Worm (Caenorhabditis elegans) whole organism, late embryonic: ENCODE results near the gene wrm-1.

Experiments used
- ahr-1 ChIP-seq: sonication (generic microtip); optimal IDR thresholded peaks from 2 replicates; lab custom pipeline; 2016; ENCODE audit warnings: missing genetic modification characterization, missing compliant biosample characterization
- ama-1 ChIP-seq: fragments of 150-350 bp; optimal IDR thresholded peaks from 2 replicates; lab custom pipeline; 2014
- ceh-9 ChIP-seq: sonication (generic microtip); optimal IDR thresholded peaks from 2 replicates; lab custom pipeline; 2016; ENCODE audit warnings: mild to moderate bottlenecking, missing genetic modification characterization, inconsistent platforms, missing compliant biosample characterization
- hlh-15 ChIP-seq: sonication (generic microtip); optimal IDR thresholded peaks from 2 replicates; lab custom pipeline; 2016; ENCODE audit warnings: missing genetic modification characterization, missing compliant biosample characterization
- nhr-11 ChIP-seq: fragments of 150-350 bp; optimal IDR thresholded peaks from 2 replicates; lab custom pipeline; 2014; ENCODE audit warnings: missing biosample characterization, missing genetic modification characterization
- unc-42 ChIP-seq: sonication (generic microtip); optimal IDR thresholded peaks from 2 replicates; lab custom pipeline; 2016; ENCODE audit warnings: missing genotype, missing genetic modification characterization, missing compliant biosample characterization
- unc-86 ChIP-seq: sonication (generic microtip); optimal IDR thresholded peaks from 2 replicates; lab custom pipeline; 2016; ENCODE audit warnings: missing genetic modification characterization, missing compliant biosample characterization

DNA sequence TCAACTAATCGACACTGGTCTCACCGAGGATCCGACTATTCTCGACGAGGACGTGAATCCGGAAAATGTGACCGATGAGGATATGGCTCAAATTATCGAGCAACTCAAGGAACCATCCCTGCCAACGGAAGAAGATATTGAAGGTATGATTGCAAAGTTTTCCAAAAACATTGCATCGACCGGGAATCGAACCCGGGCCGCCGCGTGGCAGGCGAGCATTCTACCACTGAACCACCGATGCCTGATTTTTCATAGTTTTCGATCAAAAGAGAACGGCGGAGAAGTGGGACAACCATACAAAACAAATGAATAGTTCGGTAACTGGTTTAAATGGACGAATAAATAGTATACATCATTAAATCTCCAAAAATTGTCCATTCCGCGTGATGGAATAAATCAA lies 39.2 kb downstream of the wrm-1 start:
- TF ChIP-seq hlh-15 (tag; lab: Kevin White, UChicago) (no peak), ahr-1 (tag; lab: Kevin White, UChicago) (no peak), ama-1 (no peak), unc-42 (tag; lab: Kevin White, UChicago) (no peak), unc-86 (tag; lab: Kevin White, UChicago) (no peak), ceh-9 (no peak), nhr-11 (no peak)
